Fruit fly (Drosophila melanogaster) whole organism, prepupa: ENCODE results near the gene CG10560.

Experiments used
- CG11762 ChIP-seq: fragments of 200-800 bp; sonication (Bioruptor generic); optimal IDR thresholded peaks from 3 replicates; lab custom pipeline; 2016; ENCODE audit warnings: missing biosample characterization, missing genetic modification characterization; ENCODE audit not compliant: insufficient read depth
- CG31627 ChIP-seq: fragments of 200-800 bp; sonication (Bioruptor generic); optimal IDR thresholded peaks from 3 replicates; lab custom pipeline; 2016; ENCODE audit warnings: missing biosample characterization, missing genetic modification characterization
- CG6163 ChIP-seq: fragments of 200-800 bp; sonication (Bioruptor generic); IDR thresholded peaks from 3 replicates; pipeline ENCODE4 v1.3.6; 2022; ENCODE audit warnings: missing biosample characterization, missing genetic modification characterization
- Hr4 ChIP-seq: fragments of 200-800 bp; sonication (Bioruptor generic); optimal IDR thresholded peaks from 3 replicates; lab custom pipeline; 2016; ENCODE audit warnings: missing biosample characterization, missing genetic modification characterization
- OdsH ChIP-seq: fragments of 200-800 bp; sonication (Bioruptor generic); optimal IDR thresholded peaks from 3 replicates; lab custom pipeline; 2016; ENCODE audit warnings: missing biosample characterization, missing genetic modification characterization
- acj6 ChIP-seq: fragments of 200-800 bp; sonication (Bioruptor generic); optimal IDR thresholded peaks from 3 replicates; lab custom pipeline; 2016; ENCODE audit warnings: missing biosample characterization, missing genetic modification characterization
- dsx ChIP-seq: fragments of 200-800 bp; optimal IDR thresholded peaks from 3 replicates; lab custom pipeline; 2019; ENCODE audit warnings: missing biosample characterization, mild to moderate bottlenecking, missing genetic modification characterization, moderate library complexity; ENCODE audit not compliant: poor library complexity, severe bottlenecking

DNA sequence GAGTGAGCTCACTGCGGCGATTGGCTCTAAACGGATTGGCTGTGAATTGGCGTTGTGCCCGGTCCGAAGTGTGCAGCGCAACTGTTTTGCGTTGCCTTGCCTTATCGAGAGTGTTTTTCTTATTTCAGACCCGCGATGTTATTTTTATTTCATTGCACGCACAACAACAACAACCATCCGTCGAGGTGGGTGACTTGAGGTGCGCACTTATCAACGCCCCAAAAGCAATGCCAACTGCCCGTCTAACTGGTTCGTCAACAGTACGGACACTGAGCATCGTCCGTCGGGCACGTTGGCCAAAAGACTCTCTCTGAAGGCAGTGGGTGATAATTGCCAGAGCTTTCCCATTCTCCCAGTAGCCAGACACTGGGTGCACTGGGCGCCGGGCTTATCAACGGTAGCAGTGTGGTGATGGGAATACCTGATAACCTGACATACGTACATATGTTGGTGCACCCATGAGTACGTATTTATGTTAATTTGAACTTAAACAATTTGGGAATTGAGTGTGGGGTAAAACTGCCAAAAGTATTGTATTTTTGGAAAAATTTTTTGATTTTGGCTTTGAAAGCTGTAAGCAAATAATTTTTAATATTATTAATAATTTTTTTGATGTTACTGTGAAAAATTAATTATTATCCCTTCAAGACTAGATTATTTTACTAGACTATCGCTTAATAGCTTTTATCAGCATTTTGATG is 24.4 kb downstream of the CG10560 start, which contains the start of gene CG31102:
- TF ChIP-seq acj6 (no peak), CG6163 (GFP tag; lab: Robert Waterston, UW) (no peak; the same call in 2 of the 3 replicates), CG11762 (GFP tag; lab: Kevin White, UChicago) (no peak), OdsH (GFP tag; lab: Kevin White, UChicago) (no peak), dsx (GFP tag; lab: Kevin White, UChicago) (no peak), Hr4 (GFP tag; lab: Kevin White, UChicago) (no peak), CG31627 (GFP tag; lab: Kevin White, UChicago) (no peak)
